Worm (Caenorhabditis elegans) whole organism, L3 larva: ENCODE results near the gene C03C10.2.
A peak's percentile ranks its signal among the peaks of the same experiment; 100 is the strongest.

Source experiments
- ceh-16 ChIP-seq: sonication (generic microtip); optimal IDR thresholded peaks from 2 replicates; lab custom pipeline; 2017; ENCODE audit warnings: missing biosample characterization, missing genetic modification characterization
- elt-2 ChIP-seq: sonication (generic microtip); optimal IDR thresholded peaks from 2 replicates; lab custom pipeline; 2016; ENCODE audit warnings: missing genetic modification reagents, mild to moderate bottlenecking, missing genetic modification characterization, missing compliant biosample characterization
- fkh-10 ChIP-seq: sonication (generic microtip); optimal IDR thresholded peaks from 2 replicates; lab custom pipeline; 2017; ENCODE audit warnings: missing biosample characterization, missing genetic modification reagents, missing genetic modification characterization
- fos-1 ChIP-seq: fragments of 150-350 bp; optimal IDR thresholded peaks from 2 replicates; lab custom pipeline; 2014; ENCODE audit warnings: missing biosample characterization, missing genetic modification characterization
- nhr-25 ChIP-seq: sonication (generic microtip); optimal IDR thresholded peaks from 2 replicates; lab custom pipeline; 2017; ENCODE audit warnings: missing biosample characterization, missing genetic modification characterization
- pqm-1 ChIP-seq: fragments of 150-350 bp; optimal IDR thresholded peaks from 2 replicates; lab custom pipeline; 2017; ENCODE audit warnings: missing biosample characterization, missing genetic modification characterization, inconsistent platforms
- sea-2 ChIP-seq: fragments of 150-350 bp; sonication (generic microtip); optimal IDR thresholded peaks from 4 replicates; lab custom pipeline; 2014; ENCODE audit warnings: missing biosample characterization, missing genetic modification reagents, missing genetic modification characterization
- snpc-4 ChIP-seq: fragments of 150-350 bp; optimal IDR thresholded peaks from 2 replicates; lab custom pipeline; 2014; ENCODE audit warnings: missing biosample characterization, missing genetic modification characterization
- zag-1 ChIP-seq: fragments of 150-350 bp; optimal IDR thresholded peaks from 2 replicates; lab custom pipeline; 2014; ENCODE audit warnings: missing biosample characterization, missing genetic modification characterization
- ztf-11 ChIP-seq: fragments of 150-350 bp; optimal IDR thresholded peaks from 2 replicates; lab custom pipeline; 2014; ENCODE audit warnings: missing biosample characterization, missing genetic modification characterization
- ztf-4 ChIP-seq: fragments of 150-350 bp; optimal IDR thresholded peaks from 2 replicates; lab custom pipeline; 2014; ENCODE audit warnings: missing biosample characterization, missing genetic modification characterization

ce11 chrIII:4099884-4100596, 9.2 kb downstream of the C03C10.2 start:
- no peak for TF ChIP-seq zag-1
- TF ChIP-seq snpc-4 (tag; lab: Kevin White, UChicago): no peak
- no peak for TF ChIP-seq fkh-10 (GFP tag; lab: Kevin White, UChicago)
- no peak for TF ChIP-seq sea-2 (GFP tag; lab: Kevin White, UChicago)
- no peak for TF ChIP-seq elt-2 (tag; lab: Kevin White, UChicago)
- no peak for TF ChIP-seq ztf-11 (tag; lab: Kevin White, UChicago)
- TF ChIP-seq ceh-16 (tag; lab: Kevin White, UChicago): no peak
- no peak for TF ChIP-seq pqm-1 (tag; lab: Kevin White, UChicago)
- TF ChIP-seq ztf-4 (tag; lab: Kevin White, UChicago): no peak
- no peak for TF ChIP-seq fos-1 (tag; lab: Kevin White, UChicago)
- peak; percentile 91 for TF ChIP-seq nhr-25 (tag; lab: Kevin White, UChicago)
